Worm (Caenorhabditis elegans): ENCODE results near the gene M03F8.5.

- TF ChIP-seq dpff-1 (tag; optimal IDR thresholded peaks at IDR 0.05) (no peak), snpc-4 (GFP tag; optimal IDR thresholded peaks at IDR 0.05) (no peak), snpc-4 (tag; optimal IDR thresholded peaks at IDR 0.05) (no peak), tlf-1 (GFP tag; optimal IDR thresholded peaks at IDR 0.05) (no peak), ama-1 (optimal IDR thresholded peaks at IDR 0.05) (no peak), ama-1 (GFP tag; optimal IDR thresholded peaks at IDR 0.05) (no peak), madf-8 (GFP tag; conservative IDR thresholded peaks at IDR 0.05) (no peak), efl-1 (GFP tag; optimal IDR thresholded peaks at IDR 0.05) (no peak), lsy-27 (tag; optimal IDR thresholded peaks at IDR 0.05; ENCODE audit: borderline replicate concordance, insufficient read depth) (no peak), rpc-1 (optimal IDR thresholded peaks at IDR 0.05) (no peak), rpc-1 (tag; optimal IDR thresholded peaks at IDR 0.05) (no peak), ztf-6 (GFP tag; IDR thresholded peaks at IDR 0.05) (no peak), lsl-1 (GFP tag; optimal IDR thresholded peaks at IDR 0.05) (no peak), pha-4 (tag; optimal IDR thresholded peaks at IDR 0.05) (no peak), repo-1 (tag; optimal IDR thresholded peaks at IDR 0.05) (no peak), somi-1 (GFP tag; optimal IDR thresholded peaks at IDR 0.05) (no peak)
These were observed 14.5 kb upstream of the M03F8.5 start, which contains the start of gene M03F8.1 for ce11 chrV:5951133-5951532.

Data from whole organism, young adult.